Fruit fly (Drosophila melanogaster): ENCODE measurements around the gene CG34133.

CG34133 gene

DNA sequence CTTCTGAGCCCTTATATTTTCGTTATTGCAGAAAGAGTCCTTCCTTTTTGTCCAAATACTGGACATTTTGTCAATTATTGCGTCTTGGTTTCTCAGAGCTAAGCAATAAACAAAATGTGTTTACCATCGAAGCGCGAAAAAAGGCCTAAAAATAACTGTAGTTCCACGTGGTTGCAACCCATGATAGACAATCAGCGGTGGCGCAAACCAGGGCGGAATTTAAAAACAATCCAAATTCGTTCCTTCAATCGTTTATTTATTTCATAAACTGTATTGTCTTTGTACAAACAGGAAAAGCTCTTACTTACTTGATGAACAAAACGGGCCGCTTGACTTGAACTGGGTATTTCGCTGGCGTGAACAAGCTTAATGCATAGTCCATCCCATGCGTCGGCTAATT lies 10.4 kb upstream of the CG34133 start, which contains the start of gene CG7824 (continued):
- no peak for TF ChIP-seq tup (GFP tag; optimal IDR thresholded peaks at IDR 0.05)
- TF ChIP-seq corto (GFP tag; optimal IDR thresholded peaks at IDR 0.05), result no peak
- TF ChIP-seq CG10147 (GFP tag; optimal IDR thresholded peaks at IDR 0.05), result no peak
- peak; percentile 67 for TF ChIP-seq CG4617 (GFP tag; optimal IDR thresholded peaks at IDR 0.05; ENCODE audit: borderline replicate concordance)
- TF ChIP-seq CG8765 (GFP tag; IDR thresholded peaks at IDR 0.05), result no peak
- TF ChIP-seq CG13775 (GFP tag; optimal IDR thresholded peaks at IDR 0.05), result no peak
- TF ChIP-seq so (GFP tag; IDR thresholded peaks at IDR 0.05), result no peak
- no peak for TF ChIP-seq CG31388 (GFP tag; optimal IDR thresholded peaks at IDR 0.05)
- no peak for TF ChIP-seq CG17328 (GFP tag; IDR thresholded peaks at IDR 0.05)
- TF ChIP-seq Blimp-1 (GFP tag; optimal IDR thresholded peaks at IDR 0.05), result no peak
- no peak for TF ChIP-seq gsb (GFP tag; IDR thresholded peaks at IDR 0.05)
- TF ChIP-seq chn (GFP tag; optimal IDR thresholded peaks at IDR 0.05), result no peak
- no peak for TF ChIP-seq gro (GFP tag; optimal IDR thresholded peaks at IDR 0.05)
- TF ChIP-seq CG1602 (GFP tag; optimal IDR thresholded peaks at IDR 0.05), result no peak
- TF ChIP-seq Awh (GFP tag; IDR thresholded peaks at IDR 0.05), result no peak
- peak; percentile 8 for TF ChIP-seq CG33213 (GFP tag; optimal IDR thresholded peaks at IDR 0.05)
- TF ChIP-seq Lhr (GFP tag; optimal IDR thresholded peaks at IDR 0.05), result peak; percentile 30
- peak; percentile 45 for TF ChIP-seq HmgZ (tag; optimal IDR thresholded peaks at IDR 0.05)
- TF ChIP-seq CG18764 (GFP tag; optimal IDR thresholded peaks at IDR 0.05), result no peak
- peak; percentile 81 for TF ChIP-seq Dp (GFP tag; optimal IDR thresholded peaks at IDR 0.05)
- TF ChIP-seq MBD-R2 (GFP tag; IDR thresholded peaks at IDR 0.05), result peak; percentile 53; the same call in 1 of the 2 replicates
- TF ChIP-seq Dad (GFP tag; optimal IDR thresholded peaks at IDR 0.05), result no peak
- no peak for TF ChIP-seq CG14014 (GFP tag; IDR thresholded peaks at IDR 0.05)
- peak; percentile 34 for TF ChIP-seq ewg (GFP tag; optimal IDR thresholded peaks at IDR 0.05)
- no peak for TF ChIP-seq ftz-f1 (GFP tag; optimal IDR thresholded peaks at IDR 0.05)
- TF ChIP-seq CG6654 (GFP tag; optimal IDR thresholded peaks at IDR 0.05), result no peak
- TF ChIP-seq inv (GFP tag; IDR thresholded peaks at IDR 0.05; ENCODE audit: partially characterized antibody), result no peak
- no peak for TF ChIP-seq C15 (GFP tag; IDR thresholded peaks at IDR 0.05)
- no peak for TF ChIP-seq CG13123 (GFP tag; optimal IDR thresholded peaks at IDR 0.05)
- TF ChIP-seq chif (GFP tag; optimal IDR thresholded peaks at IDR 0.05), result no peak
- TF ChIP-seq insv (GFP tag; optimal IDR thresholded peaks at IDR 0.05), result no peak
- TF ChIP-seq Atf6 (GFP tag; IDR thresholded peaks at IDR 0.05), result no peak
- TF ChIP-seq cato (GFP tag; optimal IDR thresholded peaks at IDR 0.05; ENCODE audit: borderline replicate concordance), result no peak
- no peak for TF ChIP-seq CG5245 (GFP tag; optimal IDR thresholded peaks at IDR 0.05)
- TF ChIP-seq Gsc (GFP tag; IDR thresholded peaks at IDR 0.05), result no peak
- no peak for TF ChIP-seq slou (GFP tag; optimal IDR thresholded peaks at IDR 0.05)
- peak; percentile 57 for TF ChIP-seq CG9797 (GFP tag; optimal IDR thresholded peaks at IDR 0.05)
- no peak for TF ChIP-seq knrl (GFP tag; IDR thresholded peaks at IDR 0.05; ENCODE audit: partially characterized antibody)
- no peak for TF ChIP-seq CG6854 (GFP tag; optimal IDR thresholded peaks at IDR 0.05)
- TF ChIP-seq CG18262 (tag; optimal IDR thresholded peaks at IDR 0.05), result no peak
- no peak for TF ChIP-seq ham (GFP tag; IDR thresholded peaks at IDR 0.05)
- no peak for TF ChIP-seq grn (GFP tag; optimal IDR thresholded peaks at IDR 0.05)
- TF ChIP-seq gfzf (GFP tag; optimal IDR thresholded peaks at IDR 0.05), result peak; percentile 91
- no peak for TF ChIP-seq Fer1 (GFP tag; optimal IDR thresholded peaks at IDR 0.05)
- TF ChIP-seq Dip2 (GFP tag; IDR thresholded peaks at IDR 0.05), result no peak
- no peak for TF ChIP-seq cg (GFP tag; optimal IDR thresholded peaks at IDR 0.05)
- no peak for TF ChIP-seq CG8089 (GFP tag; optimal IDR thresholded peaks at IDR 0.05)
- no peak for TF ChIP-seq pfk (GFP tag; optimal IDR thresholded peaks at IDR 0.05)
- TF ChIP-seq Rfx (GFP tag; IDR thresholded peaks at IDR 0.05), result 0 out of 2 replicates have a peak, but pooled peaks have one; percentile 8
- TF ChIP-seq CG18619 (GFP tag; optimal IDR thresholded peaks at IDR 0.05), result no peak
- peak; percentile 21 for TF ChIP-seq CG17186 (GFP tag; optimal IDR thresholded peaks at IDR 0.05)
- no peak for TF ChIP-seq Optix (GFP tag; IDR thresholded peaks at IDR 0.05)
